Worm (Caenorhabditis elegans): ENCODE data around the gene trmt-10C.2.
A peak's percentile ranks its signal among the peaks of the same experiment; 100 is the strongest.

ce11 chrIII:6352459-6352858 is 6.4 kb downstream of the trmt-10C.2 start:
- TF ChIP-seq ama-1 (optimal IDR thresholded peaks at IDR 0.05) (peak; percentile 27), xbp-1 (tag; optimal IDR thresholded peaks at IDR 0.05) (no peak), unc-62 (GFP tag; optimal IDR thresholded peaks at IDR 0.05) (no peak), lin-39 (tag; optimal IDR thresholded peaks at IDR 0.05) (no peak), nhr-77 (tag; optimal IDR thresholded peaks at IDR 0.05) (no peak)
